Worm (Caenorhabditis elegans): ENCODE results near the gene F58D12.3.

- TF ChIP-seq tbx-8 (GFP tag; optimal IDR thresholded peaks at IDR 0.05) (no peak), unc-39 (tag; optimal IDR thresholded peaks at IDR 0.05) (no peak), nhr-28 (tag; optimal IDR thresholded peaks at IDR 0.05) (no peak), unc-62 (GFP tag; optimal IDR thresholded peaks at IDR 0.05) (no peak)
Measured at ce11 chrV:14026194-14026593, 31.4 kb upstream of the F58D12.3 start, which contains the start of gene T08G5.2.
